Worm (Caenorhabditis elegans) whole organism, L3 larva: ENCODE results near the gene rnh-1.1.

Source experiments
- R02D3.7 ChIP-seq: fragments of 150-350 bp; optimal IDR thresholded peaks from 2 replicates; lab custom pipeline; 2014; ENCODE audit warnings: missing biosample characterization, missing genetic modification characterization
- ceh-28 ChIP-seq: fragments of 150-350 bp; optimal IDR thresholded peaks from 2 replicates; lab custom pipeline; 2014; ENCODE audit warnings: missing biosample characterization, missing genetic modification reagents, missing genetic modification characterization
- fkh-10 ChIP-seq: sonication (generic microtip); optimal IDR thresholded peaks from 2 replicates; lab custom pipeline; 2017; ENCODE audit warnings: missing biosample characterization, missing genetic modification reagents, missing genetic modification characterization
- lin-39 ChIP-seq: fragments of 150-350 bp; optimal IDR thresholded peaks from 2 replicates; lab custom pipeline; 2018; ENCODE audit warnings: missing biosample characterization, missing genetic modification reagents, missing genetic modification characterization
- nhr-28 ChIP-seq: fragments of 150-350 bp; optimal IDR thresholded peaks from 2 replicates; lab custom pipeline; 2014; ENCODE audit warnings: missing biosample characterization, missing genetic modification characterization
- nhr-76 ChIP-seq: fragments of 150-350 bp; sonication (generic microtip); optimal IDR thresholded peaks from 5 replicates; lab custom pipeline; 2014; ENCODE audit warnings: missing biosample characterization, missing genetic modification characterization
- nhr-77 ChIP-seq: fragments of 150-350 bp; optimal IDR thresholded peaks from 2 replicates; lab custom pipeline; 2014; ENCODE audit warnings: missing biosample characterization, missing genetic modification characterization
- zag-1 ChIP-seq: fragments of 150-350 bp; optimal IDR thresholded peaks from 2 replicates; lab custom pipeline; 2014; ENCODE audit warnings: missing biosample characterization, missing genetic modification characterization
- ztf-11 ChIP-seq: fragments of 150-350 bp; optimal IDR thresholded peaks from 2 replicates; lab custom pipeline; 2014; ENCODE audit warnings: missing biosample characterization, missing genetic modification characterization
- ztf-4 ChIP-seq: fragments of 150-350 bp; optimal IDR thresholded peaks from 2 replicates; lab custom pipeline; 2014; ENCODE audit warnings: missing biosample characterization, missing genetic modification characterization

- TF ChIP-seq nhr-77 (tag; lab: Kevin White, UChicago) (no peak), ztf-4 (tag; lab: Kevin White, UChicago) (no peak), zag-1 (tag; lab: Kevin White, UChicago) (no peak), ztf-11 (tag; lab: Kevin White, UChicago) (no peak), R02D3.7 (tag; lab: Kevin White, UChicago) (peak; percentile 36), nhr-28 (tag; lab: Kevin White, UChicago) (no peak), fkh-10 (GFP tag; lab: Kevin White, UChicago) (no peak), ceh-28 (tag; lab: Kevin White, UChicago) (peak; percentile 6), nhr-76 (tag; lab: Kevin White, UChicago) (no peak), lin-39 (tag; lab: Kevin White, UChicago) (no peak)
These were observed 19.8 kb downstream of the rnh-1.1 start for ce11 chrII:7545364-7545763.
